Fruit fly (Drosophila melanogaster): Measurements from ENCODE around the gene CG13070.

DNA sequence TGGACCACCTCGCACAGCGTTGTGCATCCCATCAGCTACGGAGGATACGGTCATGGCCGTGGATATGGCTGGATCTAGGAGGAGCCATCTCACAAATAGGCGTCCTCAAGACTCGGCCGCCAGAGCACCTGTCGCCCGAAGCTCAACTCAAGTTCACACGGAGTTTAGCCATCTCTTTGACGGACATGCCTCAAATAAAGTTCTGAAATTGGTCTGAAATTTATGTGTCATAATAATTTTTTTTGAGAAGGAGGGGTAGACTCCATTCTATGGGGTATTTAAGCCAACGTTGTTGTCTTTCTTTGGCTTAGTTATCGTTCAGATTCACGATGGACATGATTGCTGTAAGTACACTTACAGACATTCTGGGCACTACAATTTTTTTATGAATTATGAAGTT, at the start of gene CG13070:
- TF ChIP-seq CTCF (optimal IDR thresholded peaks at IDR 0.05) (no peak), CG8478 (optimal IDR thresholded peaks at IDR 0.05) (no peak)

Data from S2 (cell line).